Fruit fly (Drosophila melanogaster): ENCODE measurements around the gene CG32264.

The CG32264 gene

dm6 chr3L:3818566-3819325, 12.5 kb upstream of the CG32264 start, which contains the start of gene enc (continued):
- no peak for TF ChIP-seq Elba2 (GFP tag; optimal IDR thresholded peaks at IDR 0.05)
- peak; percentile 8 for TF ChIP-seq Hsf (GFP tag; optimal IDR thresholded peaks at IDR 0.05)
- peak; percentile 52 for TF ChIP-seq grn (GFP tag; optimal IDR thresholded peaks at IDR 0.05)
- no peak for TF ChIP-seq Xrp1 (GFP tag; IDR thresholded peaks at IDR 0.05)
- 0 out of 3 replicates have a peak, but pooled peaks have one; percentile 30 for TF ChIP-seq Dbx (GFP tag; IDR thresholded peaks at IDR 0.05)
- no peak for TF ChIP-seq mirr (GFP tag; optimal IDR thresholded peaks at IDR 0.05)
- no peak for TF ChIP-seq sima (GFP tag; optimal IDR thresholded peaks at IDR 0.05)
- TF ChIP-seq Fer1 (GFP tag; optimal IDR thresholded peaks at IDR 0.05), result no peak
- peak; percentile 98 for TF ChIP-seq Bgb (GFP tag; IDR thresholded peaks at IDR 0.05; ENCODE audit: partially characterized antibody)
- no peak for TF ChIP-seq CG12769 (tag; optimal IDR thresholded peaks at IDR 0.05)
- TF ChIP-seq ac (GFP tag; optimal IDR thresholded peaks at IDR 0.05), result no peak
- no peak for TF ChIP-seq CG11696 (GFP tag; IDR thresholded peaks at IDR 0.05)
- TF ChIP-seq Dip3 (GFP tag; optimal IDR thresholded peaks at IDR 0.05), result no peak
- no peak for TF ChIP-seq CG9876 (GFP tag; optimal IDR thresholded peaks at IDR 0.05)
- TF ChIP-seq vnd (GFP tag; IDR thresholded peaks at IDR 0.05; ENCODE audit: partially characterized antibody), result peak; percentile 97
- no peak for TF ChIP-seq CG18764 (GFP tag; optimal IDR thresholded peaks at IDR 0.05)
- TF ChIP-seq cg (GFP tag; optimal IDR thresholded peaks at IDR 0.05), result peak; percentile 86
- no peak for TF ChIP-seq ken (GFP tag; IDR thresholded peaks at IDR 0.05)
- no peak for TF ChIP-seq danr (GFP tag; IDR thresholded peaks at IDR 0.05)
- TF ChIP-seq pnt (GFP tag; optimal IDR thresholded peaks at IDR 0.05), result no peak
- no peak for TF ChIP-seq CG32772 (GFP tag; IDR thresholded peaks at IDR 0.05)
- TF ChIP-seq CG3163 (GFP tag; optimal IDR thresholded peaks at IDR 0.05), result no peak
- no peak for TF ChIP-seq Sox102F (GFP tag; optimal IDR thresholded peaks at IDR 0.05)
- no peak for TF ChIP-seq Doc2 (GFP tag; IDR thresholded peaks at IDR 0.05)
- TF ChIP-seq CG6175 (GFP tag; IDR thresholded peaks at IDR 0.05), result no peak
- no peak for TF ChIP-seq croc (GFP tag; conservative IDR thresholded peaks at IDR 0.05)
- TF ChIP-seq trem (tag; optimal IDR thresholded peaks at IDR 0.05), result peak; percentile 71
- no peak for TF ChIP-seq gcm (GFP tag; optimal IDR thresholded peaks at IDR 0.05)
- TF ChIP-seq CG2120 (GFP tag; optimal IDR thresholded peaks at IDR 0.05), result peak; percentile 43
- TF ChIP-seq Camta (GFP tag; optimal IDR thresholded peaks at IDR 0.05), result no peak
- TF ChIP-seq klu (GFP tag; IDR thresholded peaks at IDR 0.05), result no peak
- no peak for TF ChIP-seq Blimp-1 (GFP tag; optimal IDR thresholded peaks at IDR 0.05)
- TF ChIP-seq B-H2 (GFP tag; optimal IDR thresholded peaks at IDR 0.05), result peak; percentile 23
- no peak for TF ChIP-seq lola (GFP tag; optimal IDR thresholded peaks at IDR 0.05)
- no peak for TF ChIP-seq CG11247 (GFP tag; IDR thresholded peaks at IDR 0.05)
- TF ChIP-seq dm (GFP tag; optimal IDR thresholded peaks at IDR 0.05), result peak; percentile 9
- no peak for TF ChIP-seq kay (GFP tag; optimal IDR thresholded peaks at IDR 0.05)
- TF ChIP-seq dati (GFP tag; IDR thresholded peaks at IDR 0.05), result no peak
- TF ChIP-seq B-H1 (GFP tag; IDR thresholded peaks at IDR 0.05), result no peak
- no peak for TF ChIP-seq CG16863 (GFP tag; optimal IDR thresholded peaks at IDR 0.05)
- no peak for TF ChIP-seq CG11093 (GFP tag; IDR thresholded peaks at IDR 0.05)
- no peak for TF ChIP-seq CkIIα-i1 (GFP tag; IDR thresholded peaks at IDR 0.05)
- no peak for TF ChIP-seq CG1024 (GFP tag; IDR thresholded peaks at IDR 0.05)
- TF ChIP-seq pum (GFP tag; optimal IDR thresholded peaks at IDR 0.05), result no peak
- no peak for TF ChIP-seq Mad (GFP tag; optimal IDR thresholded peaks at IDR 0.05)
- TF ChIP-seq aop (GFP tag; IDR thresholded peaks at IDR 0.05), result no peak
- no peak for TF ChIP-seq luna (GFP tag; optimal IDR thresholded peaks at IDR 0.05)
- no peak for TF ChIP-seq toy (GFP tag; IDR thresholded peaks at IDR 0.05)
- no peak for TF ChIP-seq fd3F (GFP tag; optimal IDR thresholded peaks at IDR 0.05)
- TF ChIP-seq CG10147 (GFP tag; optimal IDR thresholded peaks at IDR 0.05), result peak; percentile 23
- TF ChIP-seq CG10267 (tag; optimal IDR thresholded peaks at IDR 0.05), result peak; percentile 39
